Worm (Caenorhabditis elegans) whole organism, midembryonic: ENCODE measurements around the gene T10D4.7.
"Not testable (repeated sequence)": the region's sequence is repeated elsewhere in the genome, so short reads cannot be mapped to it uniquely, and the experiment has no call there.

Experiments
- flt-1 ChIP-seq: fragments of 200-800 bp; sonication (Bioruptor generic); IDR thresholded peaks from 2 replicates; pipeline ENCODE4 v1.3.6; 2022; ENCODE audit warnings: missing genetic modification characterization, missing compliant biosample characterization
- ref-1 ChIP-seq: fragments of 200-800 bp; sonication (Bioruptor generic); conservative IDR thresholded peaks from 2 replicates; pipeline ENCODE4 v1.3.6; 2022; ENCODE audit warnings: missing genetic modification reagents, missing genetic modification characterization, missing compliant biosample characterization

- TF ChIP-seq ref-1; flt-1 (GFP tag; lab: Robert Waterston, UW): not testable (repeated sequence)
These were observed 9.2 kb downstream of the T10D4.7 start, which contains the start of gene ins-31 for ce11 chrII:3126741-3127140.
